Fruit fly (Drosophila melanogaster) whole organism, adult: ENCODE measurements around the gene Stt3A.

Source experiments
- CG12768 ChIP-seq: fragments of 200-800 bp; sonication (Bioruptor generic); optimal IDR thresholded peaks from 2 replicates; lab custom pipeline; 2017; ENCODE audit warnings: missing biosample characterization, missing genetic modification characterization, mild to moderate bottlenecking, moderate library complexity, missing genetic modification reagents
- CG33017 ChIP-seq: fragments of 200-800 bp; sonication (Bioruptor generic); optimal IDR thresholded peaks from 2 replicates; lab custom pipeline; 2018; ENCODE audit warnings: missing biosample characterization, mild to moderate bottlenecking, missing genetic modification characterization, moderate library complexity
- CG5204 ChIP-seq: fragments of 200-800 bp; sonication (Bioruptor generic); optimal IDR thresholded peaks from 2 replicates; lab custom pipeline; 2016; ENCODE audit warnings: missing biosample characterization, missing genetic modification characterization
- CG7045 ChIP-seq: fragments of 200-800 bp; sonication (Bioruptor generic); optimal IDR thresholded peaks from 2 replicates; lab custom pipeline; 2017; ENCODE audit warnings: missing biosample characterization, mild to moderate bottlenecking, missing genetic modification characterization
- Clk ChIP-seq: fragments of 200-800 bp; sonication (Bioruptor generic); optimal IDR thresholded peaks from 2 replicates; lab custom pipeline; 2017; ENCODE audit warnings: missing biosample characterization, missing genetic modification characterization
- Crg-1 ChIP-seq: fragments of 200-800 bp; sonication (Bioruptor generic); optimal IDR thresholded peaks from 2 replicates; lab custom pipeline; 2016; ENCODE audit warnings: missing biosample characterization, missing genetic modification characterization
- Mnt ChIP-seq: fragments of 200-800 bp; sonication (Bioruptor generic); optimal IDR thresholded peaks from 2 replicates; lab custom pipeline; 2016; ENCODE audit warnings: missing biosample characterization, mild to moderate bottlenecking, missing genetic modification characterization
- bab1 ChIP-seq: fragments of 200-800 bp; sonication (Bioruptor generic); optimal IDR thresholded peaks from 3 replicates; lab custom pipeline; 2019; ENCODE audit warnings: missing biosample characterization, mild to moderate bottlenecking, missing genetic modification characterization, moderate library complexity
- cic ChIP-seq: fragments of 200-800 bp; sonication (Bioruptor generic); optimal IDR thresholded peaks from 2 replicates; lab custom pipeline; 2017; ENCODE audit warnings: missing biosample characterization, mild to moderate bottlenecking, missing genetic modification characterization, moderate library complexity
- ovo ChIP-seq: fragments of 200-800 bp; sonication (Bioruptor generic); optimal IDR thresholded peaks from 2 replicates; lab custom pipeline; 2016; ENCODE audit warnings: missing biosample characterization, missing genetic modification characterization
- tj ChIP-seq: fragments of 200-800 bp; sonication (Bioruptor generic); optimal IDR thresholded peaks from 3 replicates; lab custom pipeline; 2017; ENCODE audit warnings: missing biosample characterization, mild to moderate bottlenecking, missing genetic modification characterization, moderate library complexity
- toe ChIP-seq: fragments of 200-800 bp; sonication (Bioruptor generic); optimal IDR thresholded peaks from 2 replicates; lab custom pipeline; 2016; ENCODE audit warnings: missing biosample characterization, missing genetic modification characterization

- TF ChIP-seq Crg-1 (GFP tag; lab: Kevin White, UChicago) (no peak), cic (GFP tag; lab: Kevin White, UChicago) (no peak), bab1 (GFP tag; lab: Kevin White, UChicago) (peak; percentile 3), Mnt (GFP tag; lab: Kevin White, UChicago) (no peak), toe (GFP tag; lab: Kevin White, UChicago) (no peak), Clk (GFP tag; lab: Kevin White, UChicago) (no peak), CG12768 (no peak), CG7045 (GFP tag; lab: Kevin White, UChicago) (no peak), CG33017 (no peak), ovo (GFP tag; lab: Kevin White, UChicago) (no peak), tj (GFP tag; lab: Kevin White, UChicago) (peak; percentile 15), CG5204 (GFP tag; lab: Kevin White, UChicago) (no peak)
Measured at dm6 chrX:21058991-21059390, 5.3 kb upstream of the Stt3A start.
